Fruit fly (Drosophila melanogaster) whole organism, embryonic: ENCODE measurements around the gene MFS9.

Experiments used
- ATbp ChIP-seq: fragments of 200-800 bp; sonication (Bioruptor generic); optimal IDR thresholded peaks from 2 replicates; lab custom pipeline; 2017; ENCODE audit warnings: missing biosample characterization, mild to moderate bottlenecking, missing genetic modification characterization, missing genetic modification reagents
- BEAF-32 ChIP-seq: fragments of 200-800 bp; sonication (Bioruptor generic); optimal IDR thresholded peaks from 3 replicates; lab custom pipeline; 2017; ENCODE audit warnings: missing biosample characterization, missing genetic modification characterization, mild to moderate bottlenecking, moderate library complexity, missing genetic modification reagents
- Bgb ChIP-seq: fragments of 200-800 bp; sonication (Bioruptor generic); IDR thresholded peaks from 2 replicates; pipeline ENCODE4 v1.3.6; 2022; ENCODE audit warnings: missing biosample characterization, missing genetic modification characterization; ENCODE audit not compliant: partially characterized antibody
- BtbVII ChIP-seq: fragments of 200-800 bp; sonication (Bioruptor generic); optimal IDR thresholded peaks from 3 replicates; lab custom pipeline; 2017; ENCODE audit warnings: missing biosample characterization, mild to moderate bottlenecking, missing genetic modification characterization
- Bteb2 ChIP-seq: fragments of 200-800 bp; sonication (Bioruptor generic); optimal IDR thresholded peaks from 2 replicates; lab custom pipeline; 2016; ENCODE audit warnings: missing biosample characterization, missing genetic modification characterization
- CG1024 ChIP-seq: fragments of 200-800 bp; sonication (Bioruptor generic); IDR thresholded peaks from 2 replicates; pipeline ENCODE4 v1.3.6; 2022; ENCODE audit warnings: missing biosample characterization, missing genetic modification characterization
- CG10274 ChIP-seq: fragments of 200-800 bp; sonication (Bioruptor generic); optimal IDR thresholded peaks from 3 replicates; lab custom pipeline; 2017; ENCODE audit warnings: missing biosample characterization, mild to moderate bottlenecking, missing genetic modification characterization
- CG13624 ChIP-seq: fragments of 200-800 bp; sonication (Bioruptor generic); optimal IDR thresholded peaks from 2 replicates; lab custom pipeline; 2016; ENCODE audit warnings: missing biosample characterization, missing genetic modification characterization
- CG14441 ChIP-seq: fragments of 200-800 bp; sonication (Bioruptor generic); IDR thresholded peaks from 2 replicates; pipeline ENCODE4 v1.3.6; 2022; ENCODE audit warnings: missing biosample characterization, missing genetic modification characterization
- CG14667 ChIP-seq: fragments of 200-800 bp; sonication (Bioruptor generic); IDR thresholded peaks from 2 replicates; pipeline ENCODE4 v1.3.6; 2022; ENCODE audit warnings: missing biosample characterization, missing genetic modification characterization
- CG18011 ChIP-seq: fragments of 200-800 bp; sonication (Bioruptor generic); optimal IDR thresholded peaks from 2 replicates; lab custom pipeline; 2017; ENCODE audit warnings: missing biosample characterization, missing genetic modification characterization, mild to moderate bottlenecking, moderate library complexity, missing genotype
- CG18619 ChIP-seq: fragments of 200-800 bp; sonication (Bioruptor generic); optimal IDR thresholded peaks from 3 replicates; lab custom pipeline; 2017; ENCODE audit warnings: missing biosample characterization, mild to moderate bottlenecking, missing genetic modification characterization
- CG2889 ChIP-seq: fragments of 200-800 bp; sonication (Bioruptor generic); IDR thresholded peaks from 3 replicates; pipeline ENCODE4 v1.3.6; 2022; ENCODE audit warnings: missing biosample characterization, missing genetic modification characterization
- CG32532 ChIP-seq: fragments of 200-800 bp; sonication (Bioruptor generic); IDR thresholded peaks from 2 replicates; pipeline ENCODE4 v1.3.6; 2022; ENCODE audit warnings: missing biosample characterization, missing genetic modification characterization
- CG33213 ChIP-seq: fragments of 200-800 bp; sonication (Bioruptor generic); optimal IDR thresholded peaks from 3 replicates; lab custom pipeline; 2016; ENCODE audit warnings: missing biosample characterization, missing genetic modification characterization
- CG34224 ChIP-seq: fragments of 200-800 bp; sonication (Bioruptor generic); IDR thresholded peaks from 3 replicates; pipeline ENCODE4 v1.3.6; 2022; ENCODE audit warnings: missing biosample characterization, missing genetic modification characterization; ENCODE audit not compliant: partially characterized antibody
- CG34422 ChIP-seq: fragments of 200-800 bp; sonication (Bioruptor generic); IDR thresholded peaks from 3 replicates; pipeline ENCODE4 v1.3.6; 2022; ENCODE audit warnings: missing biosample characterization, missing genetic modification characterization
- CG4404 ChIP-seq: fragments of 200-800 bp; sonication (Bioruptor generic); IDR thresholded peaks from 2 replicates; pipeline ENCODE4 v1.3.6; 2022; ENCODE audit warnings: missing biosample characterization, missing genetic modification characterization
- CG4854 ChIP-seq: fragments of 200-800 bp; sonication (Bioruptor generic); optimal IDR thresholded peaks from 2 replicates; lab custom pipeline; 2016; ENCODE audit warnings: missing biosample characterization, missing genetic modification characterization, inconsistent platforms
- CG5180 ChIP-seq: fragments of 200-800 bp; sonication (Bioruptor generic); optimal IDR thresholded peaks from 3 replicates; lab custom pipeline; 2017; ENCODE audit warnings: missing biosample characterization, missing genetic modification characterization, mild to moderate bottlenecking, moderate library complexity, missing genetic modification reagents
- CG6813 ChIP-seq: fragments of 200-800 bp; sonication (Bioruptor generic); optimal IDR thresholded peaks from 2 replicates; lab custom pipeline; 2017; ENCODE audit warnings: missing biosample characterization, missing genetic modification characterization, mild to moderate bottlenecking, moderate library complexity, missing genetic modification reagents
- CG7556 ChIP-seq: fragments of 200-800 bp; sonication (Bioruptor generic); optimal IDR thresholded peaks from 2 replicates; lab custom pipeline; 2017; ENCODE audit warnings: missing biosample characterization, mild to moderate bottlenecking, missing genetic modification characterization
- CG7928 ChIP-seq: fragments of 200-800 bp; sonication (Bioruptor generic); optimal IDR thresholded peaks from 2 replicates; lab custom pipeline; 2017; ENCODE audit warnings: missing biosample characterization, mild to moderate bottlenecking, missing genetic modification characterization
- CG8765 ChIP-seq: fragments of 200-800 bp; sonication (Bioruptor generic); IDR thresholded peaks from 2 replicates; pipeline ENCODE4 v1.3.6; 2022; ENCODE audit warnings: missing biosample characterization, missing genetic modification characterization
- CG9437 ChIP-seq: fragments of 200-800 bp; sonication (Bioruptor generic); optimal IDR thresholded peaks from 2 replicates; lab custom pipeline; 2018; ENCODE audit warnings: missing biosample characterization, mild to moderate bottlenecking, missing genetic modification characterization
- CoRest ChIP-seq: fragments of 200-800 bp; sonication (Bioruptor generic); optimal IDR thresholded peaks from 3 replicates; lab custom pipeline; 2018; ENCODE audit warnings: missing biosample characterization, mild to moderate bottlenecking, missing genetic modification characterization, moderate library complexity
- Dref ChIP-seq: fragments of 200-800 bp; sonication (Bioruptor generic); IDR thresholded peaks from 2 replicates; pipeline ENCODE4 v1.3.6; 2022; ENCODE audit warnings: missing biosample characterization, missing genetic modification characterization
- Hr51 ChIP-seq, 2 experiments: fragments of 200-800 bp; sonication (Bioruptor generic); optimal IDR thresholded peaks; 2 replicates in 1 of 2; 3 replicates in 1 of 2; lab custom pipeline; 2016 to 2018; ENCODE audit warnings: missing biosample characterization in 2 of 2, missing genetic modification characterization in 2 of 2, mild to moderate bottlenecking in 1 of 2, moderate library complexity in 1 of 2
- Lim3 ChIP-seq: fragments of 200-800 bp; sonication (Bioruptor generic); IDR thresholded peaks from 2 replicates; pipeline ENCODE4 v1.3.6; 2022; ENCODE audit warnings: missing biosample characterization, missing genetic modification characterization
- MESR4 ChIP-seq: fragments of 200-800 bp; sonication (Bioruptor generic); optimal IDR thresholded peaks from 2 replicates; lab custom pipeline; 2018; ENCODE audit warnings: missing biosample characterization, mild to moderate bottlenecking, missing genetic modification characterization, moderate library complexity
- MTF-1 ChIP-seq: fragments of 200-800 bp; sonication (Bioruptor generic); optimal IDR thresholded peaks from 2 replicates; lab custom pipeline; 2018; ENCODE audit warnings: missing biosample characterization, mild to moderate bottlenecking, missing genetic modification characterization, borderline replicate concordance
- Max ChIP-seq: fragments of 200-800 bp; sonication (Bioruptor generic); optimal IDR thresholded peaks from 2 replicates; lab custom pipeline; 2016; ENCODE audit warnings: missing biosample characterization, mild to moderate bottlenecking, missing genetic modification characterization
- Rfx ChIP-seq: fragments of 200-800 bp; sonication (Bioruptor generic); IDR thresholded peaks from 2 replicates; pipeline ENCODE4 v1.3.6; 2022; ENCODE audit warnings: missing biosample characterization, missing genetic modification characterization
- Ssrp ChIP-seq: fragments of 200-800 bp; sonication (Bioruptor generic); optimal IDR thresholded peaks from 2 replicates; lab custom pipeline; 2018; ENCODE audit warnings: missing biosample characterization, mild to moderate bottlenecking, missing genetic modification characterization, moderate library complexity
- cad ChIP-seq: fragments of >200 bp; optimal IDR thresholded peaks from 2 replicates; lab custom pipeline; 2017; ENCODE audit warnings: missing biosample characterization, missing genetic modification characterization
- cwo ChIP-seq: fragments of 200-800 bp; sonication (Bioruptor generic); optimal IDR thresholded peaks from 3 replicates; lab custom pipeline; 2017; ENCODE audit warnings: missing biosample characterization, missing genetic modification characterization, mild to moderate bottlenecking, moderate library complexity, missing genetic modification reagents
- dysf ChIP-seq: fragments of 200-800 bp; sonication (Bioruptor generic); IDR thresholded peaks from 3 replicates; pipeline ENCODE4 v1.3.6; 2022; ENCODE audit warnings: missing biosample characterization, missing genetic modification characterization
- ewg ChIP-seq: fragments of 200-800 bp; sonication (Bioruptor generic); optimal IDR thresholded peaks from 3 replicates; lab custom pipeline; 2017; ENCODE audit warnings: mild to moderate bottlenecking, missing biosample characterization, missing genetic modification reagents, missing genetic modification characterization
- ftz-f1 ChIP-seq: fragments of 200-800 bp; sonication (Bioruptor generic); optimal IDR thresholded peaks from 2 replicates; lab custom pipeline; 2016; ENCODE audit warnings: missing biosample characterization, missing genetic modification characterization
- gro ChIP-seq: fragments of 200-800 bp; sonication (Bioruptor generic); optimal IDR thresholded peaks from 2 replicates; lab custom pipeline; 2016; ENCODE audit warnings: missing biosample characterization, missing genetic modification characterization
- ham ChIP-seq: fragments of 200-800 bp; sonication (Bioruptor generic); IDR thresholded peaks from 2 replicates; pipeline ENCODE4 v1.3.6; 2022; ENCODE audit warnings: missing biosample characterization, missing genetic modification characterization
- repo ChIP-seq: fragments of 200-800 bp; sonication (Bioruptor generic); optimal IDR thresholded peaks from 2 replicates; lab custom pipeline; 2016; ENCODE audit warnings: missing biosample characterization, missing genetic modification characterization
- sens ChIP-seq: fragments of 200-800 bp; sonication (Bioruptor generic); peaks from one replicate; lab custom pipeline; 2016; ENCODE audit warnings: missing biosample characterization, missing genetic modification characterization
- shn ChIP-seq: fragments of 200-800 bp; sonication (Bioruptor generic); optimal IDR thresholded peaks from 3 replicates; lab custom pipeline; 2016; ENCODE audit warnings: missing biosample characterization, missing genetic modification characterization
- tna ChIP-seq: fragments of 200-800 bp; sonication (Bioruptor generic); IDR thresholded peaks from 2 replicates; pipeline ENCODE4 v1.3.6; 2022; ENCODE audit warnings: missing biosample characterization, missing genetic modification characterization; ENCODE audit not compliant: partially characterized antibody
- unpg ChIP-seq: fragments of 200-800 bp; sonication (Bioruptor generic); optimal IDR thresholded peaks from 3 replicates; lab custom pipeline; 2018; ENCODE audit warnings: missing biosample characterization, mild to moderate bottlenecking, missing genetic modification characterization, moderate library complexity
- vvl ChIP-seq: fragments of 200-800 bp; sonication (Bioruptor generic); IDR thresholded peaks from 2 replicates; pipeline ENCODE4 v1.3.6; 2022; ENCODE audit warnings: missing biosample characterization, missing genetic modification characterization
- wor ChIP-seq: fragments of 200-800 bp; sonication (Bioruptor generic); IDR thresholded peaks from 2 replicates; pipeline ENCODE4 v1.3.6; 2022; ENCODE audit warnings: missing biosample characterization, missing genetic modification characterization

MFS9 gene

DNA sequence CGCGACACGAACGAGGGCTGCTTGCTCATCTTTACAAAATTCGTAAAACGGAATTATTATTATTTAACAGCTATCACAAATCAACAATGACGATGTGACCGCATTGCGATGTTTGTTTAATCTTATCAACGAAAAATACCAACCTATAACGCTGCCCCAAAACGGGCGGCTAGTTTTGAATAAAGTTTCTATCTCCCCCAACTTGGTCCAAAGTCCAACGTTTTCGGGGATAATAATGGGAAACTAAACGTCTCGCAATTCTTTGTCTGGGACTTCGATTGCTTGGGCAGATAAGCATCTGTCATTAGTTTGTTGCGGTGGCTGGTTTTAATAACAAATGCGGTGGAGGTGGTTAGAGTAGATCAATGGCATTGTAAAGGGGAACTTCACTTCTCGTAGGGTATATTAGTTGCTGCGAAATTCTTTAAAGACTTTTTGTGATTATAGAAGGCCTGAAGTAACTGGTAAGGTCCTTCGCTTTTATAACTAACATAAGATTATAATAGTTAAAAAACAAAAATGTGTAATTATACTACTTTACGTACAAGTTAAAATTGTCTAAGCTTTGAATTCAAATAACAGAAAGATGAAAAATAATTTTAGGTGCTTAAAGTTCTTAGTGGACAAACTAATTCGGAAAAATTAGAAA is 47.9 kb upstream of the MFS9 start, which contains the start of gene CG15922 (continued):
- TF ChIP-seq dysf (GFP tag; lab: Robert Waterston, UW) (no peak), Max (peak; percentile 14), wor (GFP tag; lab: Robert Waterston, UW) (0 out of 2 replicates have a peak, but pooled peaks have one; percentile 13), tna (GFP tag; lab: Robert Waterston, UW) (no peak), Bteb2 (GFP tag; lab: Kevin White, UChicago) (no peak), CG2889 (GFP tag; lab: Robert Waterston, UW) (peak; percentile 11; the same call in 1 of the 3 replicates), CG14667 (GFP tag; lab: Robert Waterston, UW) (no peak), CoRest (tag; lab: Kevin White, UChicago) (peak; percentile 33), CG8765 (GFP tag; lab: Robert Waterston, UW) (no peak), CG6813 (GFP tag; lab: Kevin White, UChicago) (no peak)

DNA sequence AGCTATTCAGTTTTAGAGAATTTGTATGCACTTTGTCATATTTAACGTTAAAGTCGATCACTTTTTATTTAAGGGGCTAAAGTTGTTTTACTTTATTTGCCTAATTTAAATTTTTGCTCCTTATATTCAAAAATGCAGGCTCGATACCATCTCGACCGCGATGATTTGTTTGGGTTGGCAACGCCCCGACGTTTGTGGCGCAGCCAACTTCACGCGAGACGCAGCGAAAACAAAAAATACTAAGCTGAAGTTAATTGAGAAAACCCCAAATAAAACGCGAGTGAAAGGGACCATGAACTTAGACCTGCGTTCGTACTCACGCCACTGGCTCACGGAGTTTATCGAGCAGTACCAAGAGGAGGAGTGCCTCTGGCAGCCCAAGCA is 45.8 kb upstream of the MFS9 start:
- TF ChIP-seq BtbVII (GFP tag; lab: Kevin White, UChicago) (no peak), CG1024 (GFP tag; lab: Robert Waterston, UW) (no peak), Bgb (GFP tag; lab: Robert Waterston, UW) (peak; percentile 75), CG13624 (GFP tag; lab: Kevin White, UChicago) (no peak), CG5180 (GFP tag; lab: Kevin White, UChicago) (peak; percentile 15), BEAF-32 (GFP tag; lab: Kevin White, UChicago) (peak; percentile 70), CG9437 (GFP tag; lab: Kevin White, UChicago) (peak; percentile 13), CG18619 (GFP tag; lab: Kevin White, UChicago) (no peak), Rfx (GFP tag; lab: Robert Waterston, UW) (peak; percentile 71), Dref (GFP tag; lab: Robert Waterston, UW) (peak; percentile 53), CG14441 (GFP tag; lab: Robert Waterston, UW) (peak; percentile 24; the same call in 1 of the 2 replicates), shn (GFP tag; lab: Kevin White, UChicago) (no peak), CG32532 (GFP tag; lab: Robert Waterston, UW) (peak; percentile 10), vvl (GFP tag; lab: Robert Waterston, UW) (peak; percentile 35; the same call in 1 of the 2 replicates), ham (GFP tag; lab: Robert Waterston, UW) (no peak), MTF-1 (GFP tag; lab: Kevin White, UChicago) (peak; percentile 28), gro (GFP tag; lab: Kevin White, UChicago) (no peak), unpg (GFP tag; lab: Kevin White, UChicago) (no peak), MESR4 (GFP tag; lab: Kevin White, UChicago) (peak; percentile 81), ewg (no peak), ATbp (GFP tag; lab: Kevin White, UChicago) (no peak), CG10274 (GFP tag; lab: Kevin White, UChicago) (no peak), Ssrp (tag; lab: Kevin White, UChicago) (peak; percentile 4), CG34224 (GFP tag; lab: Robert Waterston, UW) (peak; percentile 26; the same call in 2 of the 3 replicates), sens (peak; percentile 50), CG34422 (GFP tag; lab: Robert Waterston, UW) (peak; percentile 18; the same call in 1 of the 3 replicates), CG4854 (no peak), CG33213 (GFP tag; lab: Kevin White, UChicago) (peak; percentile 18), Hr51 (GFP tag; optimal IDR thresholded peaks at IDR 0.05; lab: Kevin White, UChicago) (peak in 1 of 2 experiments; percentile 23), cad (GFP tag; lab: Kevin White, UChicago) (no peak), cwo (GFP tag; lab: Kevin White, UChicago) (no peak), CG18011 (GFP tag; lab: Kevin White, UChicago) (no peak), CG7556 (GFP tag; lab: Kevin White, UChicago) (peak; percentile 17), CG7928 (no peak), CG8765 (GFP tag; lab: Robert Waterston, UW) (peak; percentile 17; the same call in 1 of the 2 replicates), Lim3 (no peak), CG4404 (GFP tag; lab: Robert Waterston, UW) (no peak), repo (no peak), ftz-f1 (GFP tag; lab: Kevin White, UChicago) (no peak)
